Fruit fly (Drosophila melanogaster) whole organism: ENCODE results near the gene Sf3b2.

Experiments used
- CG8478 ChIP-seq: fragments of >200 bp; optimal IDR thresholded peaks from 2 replicates; lab custom pipeline; 2018; ENCODE audit warnings: inconsistent platforms
- usp ChIP-seq: fragments of >200 bp; optimal IDR thresholded peaks from 2 replicates; lab custom pipeline; 2017; ENCODE audit warnings: missing biosample characterization, missing genetic modification characterization, mixed read lengths

- TF ChIP-seq CG8478 (lab: Kevin White, UChicago) (peak; percentile 11), usp (GFP tag; lab: Kevin White, UChicago) (no peak)
Observed at dm6 chr2L:2993236-2993635, 35.7 kb downstream of the Sf3b2 start.
